Worm (Caenorhabditis elegans): Measurements from ENCODE around the gene cnd-1.
A peak's percentile ranks its signal among the peaks of the same experiment; 100 is the strongest.

DNA sequence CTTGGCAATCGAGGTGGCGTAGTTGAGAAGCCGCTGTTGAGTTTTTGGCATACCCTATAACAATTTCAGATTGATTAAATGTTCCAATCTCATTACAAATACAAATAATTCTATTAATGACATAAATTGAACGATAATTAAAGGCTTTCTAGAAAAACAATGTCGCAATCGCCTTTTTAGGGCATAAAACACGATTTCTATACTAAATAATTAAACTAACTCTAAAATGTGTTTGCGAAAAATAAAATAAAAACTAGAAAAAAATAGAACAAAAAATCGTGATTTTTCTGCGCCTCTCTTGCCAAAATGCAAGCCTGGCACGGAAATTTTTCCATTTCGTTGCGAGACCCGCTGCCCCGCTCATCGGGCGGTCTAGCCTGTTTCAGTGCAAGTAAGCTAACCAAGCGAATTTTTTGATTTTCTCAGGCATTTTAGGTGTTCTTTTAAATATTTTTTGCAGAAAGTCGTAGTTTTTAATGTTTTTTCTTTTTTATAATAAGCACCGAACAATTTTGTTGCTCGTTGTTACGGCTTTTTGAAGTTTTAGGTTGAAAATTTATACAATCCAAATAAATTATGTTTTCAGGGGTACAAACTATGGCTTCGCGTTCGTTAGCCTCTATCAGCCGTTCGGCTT, 16.5 kb downstream of the cnd-1 start, which contains the start of the genes C34E10.12, C34E10.10 and atp-2:
- no peak for TF ChIP-seq peb-1 (tag; optimal IDR thresholded peaks at IDR 0.05)
- TF ChIP-seq nhr-6 (tag; optimal IDR thresholded peaks at IDR 0.05) = peak; percentile 60
- TF ChIP-seq R02D3.7 (tag; optimal IDR thresholded peaks at IDR 0.05) = no peak
- peak; percentile 74 for TF ChIP-seq F13H6.1 (tag; optimal IDR thresholded peaks at IDR 0.05)
- peak; percentile 60 for TF ChIP-seq snpc-4 (tag; optimal IDR thresholded peaks at IDR 0.05)
- no peak for TF ChIP-seq nhr-10 (tag; optimal IDR thresholded peaks at IDR 0.05)
- TF ChIP-seq dmd-4 (tag; optimal IDR thresholded peaks at IDR 0.05) = no peak
- TF ChIP-seq ZK546.5 (tag; optimal IDR thresholded peaks at IDR 0.05) = peak; percentile 3
- peak; percentile 49 for TF ChIP-seq skn-1 (tag; optimal IDR thresholded peaks at IDR 0.05)
- no peak for TF ChIP-seq nhr-12 (tag; optimal IDR thresholded peaks at IDR 0.05)
- peak; percentile 91 for TF ChIP-seq C34F6.9 (tag; optimal IDR thresholded peaks at IDR 0.05)
- TF ChIP-seq ztf-1 (GFP tag; conservative IDR thresholded peaks at IDR 0.05) = no peak
- TF ChIP-seq ama-1 (optimal IDR thresholded peaks at IDR 0.05) = peak; percentile 74
- no peak for TF ChIP-seq unc-62 (GFP tag; optimal IDR thresholded peaks at IDR 0.05)
